Fruit fly (Drosophila melanogaster) whole organism, prepupa: Measurements from ENCODE around the gene Dok.

Experiments
- Blimp-1 ChIP-seq: fragments of 200-800 bp; sonication (Bioruptor generic); optimal IDR thresholded peaks from 3 replicates; lab custom pipeline; 2017; ENCODE audit warnings: missing biosample characterization, missing genetic modification characterization, mild to moderate bottlenecking, moderate library complexity, missing genetic modification reagents
- CG10631 ChIP-seq: fragments of 200-800 bp; sonication (Bioruptor generic); optimal IDR thresholded peaks from 2 replicates; lab custom pipeline; 2016; ENCODE audit warnings: missing biosample characterization, missing genetic modification characterization
- CG10669 ChIP-seq: fragments of 200-800 bp; sonication (Bioruptor generic); optimal IDR thresholded peaks from 3 replicates; lab custom pipeline; 2018; ENCODE audit warnings: missing biosample characterization, mild to moderate bottlenecking, missing genetic modification characterization, moderate library complexity
- CG11294 ChIP-seq: fragments of 200-800 bp; sonication (Bioruptor generic); IDR thresholded peaks from 2 replicates; pipeline ENCODE4 v1.3.6; 2022; ENCODE audit warnings: missing biosample characterization, missing genetic modification characterization
- CG11762 ChIP-seq: fragments of 200-800 bp; sonication (Bioruptor generic); optimal IDR thresholded peaks from 3 replicates; lab custom pipeline; 2016; ENCODE audit warnings: missing biosample characterization, missing genetic modification characterization; ENCODE audit not compliant: insufficient read depth
- CG15336 ChIP-seq: fragments of 200-800 bp; sonication (Bioruptor generic); IDR thresholded peaks from 2 replicates; pipeline ENCODE4 v1.3.6; 2022; ENCODE audit warnings: missing biosample characterization, missing genetic modification characterization
- CG1621 ChIP-seq: fragments of 200-800 bp; sonication (Bioruptor generic); optimal IDR thresholded peaks from 3 replicates; lab custom pipeline; 2018; ENCODE audit warnings: missing biosample characterization, mild to moderate bottlenecking, missing genetic modification characterization
- CG16779 ChIP-seq: fragments of 200-800 bp; sonication (Bioruptor generic); optimal IDR thresholded peaks from 3 replicates; lab custom pipeline; 2017; ENCODE audit warnings: missing biosample characterization, mild to moderate bottlenecking, missing genetic modification characterization
- CG3032 ChIP-seq: fragments of 200-800 bp; optimal IDR thresholded peaks from 2 replicates; lab custom pipeline; 2019; ENCODE audit warnings: missing biosample characterization, mild to moderate bottlenecking, missing genetic modification characterization, moderate library complexity
- CG31627 ChIP-seq: fragments of 200-800 bp; sonication (Bioruptor generic); optimal IDR thresholded peaks from 3 replicates; lab custom pipeline; 2016; ENCODE audit warnings: missing biosample characterization, missing genetic modification characterization
- CG34406 ChIP-seq: fragments of 200-800 bp; sonication (Bioruptor generic); optimal IDR thresholded peaks from 3 replicates; lab custom pipeline; 2016; ENCODE audit warnings: missing biosample characterization, missing genetic modification characterization
- CG3919 ChIP-seq: fragments of 200-800 bp; sonication (Bioruptor generic); optimal IDR thresholded peaks from 3 replicates; lab custom pipeline; 2016; ENCODE audit warnings: missing biosample characterization, missing genetic modification characterization
- CG4318 ChIP-seq: fragments of 200-800 bp; sonication (Bioruptor generic); optimal IDR thresholded peaks from 3 replicates; lab custom pipeline; 2017; ENCODE audit warnings: missing biosample characterization, mild to moderate bottlenecking, missing genetic modification characterization
- CG6163 ChIP-seq: fragments of 200-800 bp; sonication (Bioruptor generic); IDR thresholded peaks from 3 replicates; pipeline ENCODE4 v1.3.6; 2022; ENCODE audit warnings: missing biosample characterization, missing genetic modification characterization
- CG6276 ChIP-seq: fragments of 200-800 bp; sonication (Bioruptor generic); optimal IDR thresholded peaks from 2 replicates; lab custom pipeline; 2017; ENCODE audit warnings: missing biosample characterization, mild to moderate bottlenecking, missing genetic modification characterization
- CG6792 ChIP-seq: fragments of 200-800 bp; sonication (Bioruptor generic); optimal IDR thresholded peaks from 3 replicates; lab custom pipeline; 2016; ENCODE audit warnings: missing biosample characterization, missing genetic modification characterization
- CG6808 ChIP-seq: fragments of 200-800 bp; sonication (Bioruptor generic); optimal IDR thresholded peaks from 3 replicates; lab custom pipeline; 2017; ENCODE audit warnings: missing biosample characterization, missing genetic modification characterization, mild to moderate bottlenecking, moderate library complexity, missing genetic modification reagents
- CG7368 ChIP-seq: fragments of 200-800 bp; sonication (Bioruptor generic); optimal IDR thresholded peaks from 3 replicates; lab custom pipeline; 2016; ENCODE audit warnings: missing biosample characterization, missing genetic modification characterization
- CG8119 ChIP-seq: fragments of 200-800 bp; sonication (Bioruptor generic); IDR thresholded peaks from 3 replicates; pipeline ENCODE4 v1.3.6; 2022; ENCODE audit warnings: missing biosample characterization, missing genetic modification characterization
- CG8319 ChIP-seq: fragments of 200-800 bp; sonication (Bioruptor generic); optimal IDR thresholded peaks from 3 replicates; lab custom pipeline; 2016; ENCODE audit warnings: missing biosample characterization, missing genetic modification characterization
- CG8632 ChIP-seq: fragments of 200-800 bp; sonication (Bioruptor generic); optimal IDR thresholded peaks from 3 replicates; lab custom pipeline; 2016; ENCODE audit warnings: missing biosample characterization, missing genetic modification characterization
- CG9139 ChIP-seq: fragments of 200-800 bp; sonication (Bioruptor generic); optimal IDR thresholded peaks from 3 replicates; lab custom pipeline; 2017; ENCODE audit warnings: missing biosample characterization, mild to moderate bottlenecking, missing genetic modification characterization
- Eip75B ChIP-seq: fragments of 200-800 bp; sonication (Bioruptor generic); optimal IDR thresholded peaks from 3 replicates; lab custom pipeline; 2016; ENCODE audit warnings: missing biosample characterization, missing genetic modification characterization
- Eip93F ChIP-seq: fragments of 200-800 bp; sonication (Bioruptor generic); optimal IDR thresholded peaks from 2 replicates; lab custom pipeline; 2016; ENCODE audit warnings: missing biosample characterization, mild to moderate bottlenecking, missing genetic modification characterization
- Ets21C ChIP-seq: fragments of 200-800 bp; sonication (Bioruptor generic); optimal IDR thresholded peaks from 3 replicates; lab custom pipeline; 2016; ENCODE audit warnings: missing biosample characterization, missing genetic modification characterization
- Gug ChIP-seq: fragments of 200-800 bp; sonication (Bioruptor generic); IDR thresholded peaks from 2 replicates; pipeline ENCODE4 v1.3.6; 2022; ENCODE audit warnings: missing biosample characterization, missing genetic modification characterization
- Hr38 ChIP-seq: sonication (Bioruptor generic); optimal IDR thresholded peaks from 2 replicates; lab custom pipeline; 2016; ENCODE audit warnings: missing biosample characterization, missing genetic modification characterization
- Hr4 ChIP-seq: fragments of 200-800 bp; sonication (Bioruptor generic); optimal IDR thresholded peaks from 3 replicates; lab custom pipeline; 2016; ENCODE audit warnings: missing biosample characterization, missing genetic modification characterization
- Met ChIP-seq: fragments of 200-800 bp; sonication (Bioruptor generic); optimal IDR thresholded peaks from 3 replicates; lab custom pipeline; 2016; ENCODE audit warnings: missing biosample characterization, missing genetic modification characterization
- Smox ChIP-seq: fragments of 200-800 bp; sonication (Bioruptor generic); optimal IDR thresholded peaks from 3 replicates; lab custom pipeline; 2016; ENCODE audit warnings: missing biosample characterization, missing genetic modification characterization
- Sox102F ChIP-seq: fragments of 200-800 bp; sonication (Bioruptor generic); optimal IDR thresholded peaks from 2 replicates; lab custom pipeline; 2016; ENCODE audit warnings: missing biosample characterization, mild to moderate bottlenecking, missing genetic modification characterization
- achi ChIP-seq: fragments of 200-800 bp; sonication (Bioruptor generic); optimal IDR thresholded peaks from 3 replicates; lab custom pipeline; 2016; ENCODE audit warnings: missing biosample characterization, missing genetic modification characterization
- acj6 ChIP-seq: fragments of 200-800 bp; sonication (Bioruptor generic); optimal IDR thresholded peaks from 3 replicates; lab custom pipeline; 2016; ENCODE audit warnings: missing biosample characterization, missing genetic modification characterization
- cyc ChIP-seq: fragments of 200-800 bp; sonication (Bioruptor generic); optimal IDR thresholded peaks from 3 replicates; lab custom pipeline; 2016; ENCODE audit warnings: missing biosample characterization, missing genetic modification characterization
- eg ChIP-seq: fragments of 200-800 bp; sonication (Bioruptor generic); IDR thresholded peaks from 3 replicates; pipeline ENCODE4 v1.3.6; 2022; ENCODE audit warnings: missing biosample characterization, missing genetic modification characterization
- esn ChIP-seq: fragments of 200-800 bp; sonication (Bioruptor generic); optimal IDR thresholded peaks from 2 replicates; lab custom pipeline; 2016; ENCODE audit warnings: missing biosample characterization, mild to moderate bottlenecking, missing genetic modification characterization, moderate library complexity
- fd59A ChIP-seq: fragments of 200-800 bp; sonication (Bioruptor generic); optimal IDR thresholded peaks from 2 replicates; lab custom pipeline; 2017; ENCODE audit warnings: missing biosample characterization, mild to moderate bottlenecking, missing genetic modification characterization, missing genetic modification reagents
- fd85E ChIP-seq: fragments of 200-800 bp; sonication (Bioruptor generic); optimal IDR thresholded peaks from 3 replicates; lab custom pipeline; 2016; ENCODE audit warnings: missing biosample characterization, missing genetic modification characterization
- lz ChIP-seq: fragments of 200-800 bp; sonication (Bioruptor generic); optimal IDR thresholded peaks from 3 replicates; lab custom pipeline; 2016; ENCODE audit warnings: missing biosample characterization, missing genetic modification characterization
- net ChIP-seq: fragments of 200-800 bp; sonication (Bioruptor generic); optimal IDR thresholded peaks from 3 replicates; lab custom pipeline; 2016; ENCODE audit warnings: missing biosample characterization, missing genetic modification characterization
- pdm3 ChIP-seq: fragments of 200-800 bp; sonication (Bioruptor generic); optimal IDR thresholded peaks from 3 replicates; lab custom pipeline; 2016; ENCODE audit warnings: missing biosample characterization, missing genetic modification characterization
- spab ChIP-seq: fragments of 200-800 bp; sonication (Bioruptor generic); optimal IDR thresholded peaks from 2 replicates; lab custom pipeline; 2017; ENCODE audit warnings: missing biosample characterization, mild to moderate bottlenecking, missing genetic modification characterization, missing genetic modification reagents
- svp ChIP-seq: fragments of 200-800 bp; sonication (Bioruptor generic); peaks from one replicate; lab custom pipeline; 2016; ENCODE audit warnings: missing biosample characterization, missing genetic modification characterization
- topi ChIP-seq: fragments of 200-800 bp; sonication (Bioruptor generic); optimal IDR thresholded peaks from 3 replicates; lab custom pipeline; 2016; ENCODE audit warnings: missing biosample characterization, missing genetic modification characterization
- vri ChIP-seq: fragments of 200-800 bp; sonication (Bioruptor generic); optimal IDR thresholded peaks from 3 replicates; lab custom pipeline; 2016; ENCODE audit warnings: missing biosample characterization, mild to moderate bottlenecking, missing genetic modification characterization

Dok gene

DNA sequence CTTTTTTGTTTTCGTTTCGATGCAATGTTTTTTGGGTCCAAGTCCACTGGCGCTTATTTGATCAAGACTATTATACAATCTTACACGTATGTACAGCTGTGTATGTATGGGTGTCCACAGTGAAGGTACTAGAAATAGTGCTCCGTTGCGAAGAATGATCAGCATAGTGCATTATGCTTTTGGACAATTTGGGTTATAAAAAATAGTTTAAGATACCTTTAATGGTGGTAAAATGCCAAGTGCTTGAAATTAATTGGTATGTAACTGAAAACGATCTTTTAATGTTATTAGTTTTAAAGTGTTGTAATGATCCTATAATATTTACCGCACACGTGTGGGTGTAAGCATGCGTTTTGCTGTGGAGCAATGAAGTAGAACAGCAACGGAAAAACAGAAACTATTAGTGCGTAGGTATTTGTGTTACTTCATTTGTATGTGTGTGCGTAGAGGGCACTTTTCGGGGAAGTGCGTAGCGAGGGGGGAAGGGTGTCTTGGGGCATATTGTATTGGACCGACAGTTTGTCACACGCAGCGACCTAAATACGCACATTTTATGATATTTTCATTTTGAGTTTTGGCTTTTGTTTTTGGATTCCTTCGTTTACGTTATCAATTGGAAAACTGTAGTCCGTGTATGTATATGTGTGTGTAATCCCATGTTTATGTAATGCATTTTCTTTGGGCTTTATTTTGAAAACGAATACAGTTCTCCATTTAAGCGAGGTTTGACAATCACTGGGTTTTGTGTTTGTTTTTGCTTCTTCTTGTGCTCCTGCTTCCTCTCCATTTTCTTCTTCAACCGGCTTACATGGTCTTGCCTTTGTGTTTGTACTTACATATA lies 12.3 kb downstream of the Dok start (continued):
- TF ChIP-seq Smox (GFP tag; lab: Kevin White, UChicago) (no peak), CG6808 (GFP tag; lab: Kevin White, UChicago) (peak; percentile 70), CG10631 (GFP tag; lab: Kevin White, UChicago) (peak; percentile 64), CG8632 (peak; percentile 51), esn (no peak), CG11762 (peak; percentile 72), CG6792 (peak; percentile 41), pdm3 (GFP tag; lab: Kevin White, UChicago) (peak; percentile 80), Met (GFP tag; lab: Kevin White, UChicago) (peak; percentile 22), CG16779 (tag; lab: Kevin White, UChicago) (peak; percentile 34), CG10669 (GFP tag; lab: Kevin White, UChicago) (peak; percentile 72), Gug (GFP tag; lab: Robert Waterston, UW) (peak; percentile 64; the same call in 1 of the 2 replicates), CG15336 (GFP tag; lab: Robert Waterston, UW) (peak; percentile 84), cyc (GFP tag; lab: Kevin White, UChicago) (no peak), Blimp-1 (GFP tag; lab: Kevin White, UChicago) (no peak), lz (GFP tag; lab: Kevin White, UChicago) (peak; percentile 14), net (GFP tag; lab: Kevin White, UChicago) (peak; percentile 62), CG34406 (GFP tag; lab: Kevin White, UChicago) (peak; percentile 46)

DNA sequence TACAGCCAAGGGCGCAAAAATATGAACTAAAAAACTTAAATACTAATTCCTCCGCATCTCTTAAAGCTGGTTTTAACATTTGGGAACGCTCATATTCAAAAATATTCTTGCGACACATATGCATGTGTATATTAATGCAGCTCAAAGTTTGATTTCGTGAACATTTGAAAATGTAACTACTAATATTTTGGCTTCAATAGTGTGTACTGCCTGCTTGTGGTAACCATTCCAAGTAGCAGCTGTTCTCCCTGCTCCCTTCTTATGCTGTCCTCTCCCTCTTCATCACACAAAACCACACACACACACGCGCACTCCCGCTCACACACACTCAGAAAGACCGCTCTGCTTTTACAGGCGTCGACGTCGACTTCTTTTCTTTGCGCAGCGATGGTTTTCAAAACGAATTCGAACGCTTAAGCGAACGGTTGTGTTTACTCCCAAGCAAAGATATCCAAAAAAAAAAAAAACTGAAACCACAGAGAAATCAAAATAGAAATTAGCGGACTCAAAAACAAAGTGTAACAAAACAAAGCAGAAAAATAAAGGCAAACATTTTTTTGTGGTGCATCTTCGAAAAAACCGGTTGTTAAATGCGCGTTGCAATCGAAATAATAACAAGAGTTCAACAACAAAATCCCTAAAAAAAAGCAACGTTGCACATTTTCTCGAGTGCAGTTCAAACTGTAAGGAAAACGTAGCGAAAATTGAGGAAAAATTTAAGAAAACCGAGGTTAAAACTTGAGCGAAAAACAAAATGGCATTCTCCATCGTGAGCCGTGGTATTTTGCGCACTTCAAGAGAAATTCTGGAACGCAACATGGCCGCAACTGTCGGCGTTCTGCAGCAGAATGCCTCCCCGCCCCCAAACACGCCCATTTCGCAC lies 13.2 kb downstream of the Dok start, which contains the start of gene CBP:
CBP (plus strand) TSS at position 391 of the 883 bp plus-strand sequence.
- TF ChIP-seq Ets21C (GFP tag; lab: Kevin White, UChicago) (peak; percentile 92), net (GFP tag; lab: Kevin White, UChicago) (peak; percentile 94), CG6163 (GFP tag; lab: Robert Waterston, UW) (peak; percentile 97), topi (GFP tag; lab: Kevin White, UChicago) (peak; percentile 95), Eip75B (GFP tag; lab: Kevin White, UChicago) (peak; percentile 97), vri (peak; percentile 90), Gug (GFP tag; lab: Robert Waterston, UW) (peak; percentile 92), Hr4 (GFP tag; lab: Kevin White, UChicago) (peak; percentile 96), CG10669 (GFP tag; lab: Kevin White, UChicago) (peak; percentile 97), CG6276 (GFP tag; lab: Kevin White, UChicago) (peak; percentile 94), CG6808 (GFP tag; lab: Kevin White, UChicago) (peak; percentile 94), spab (peak; percentile 95), Eip93F (GFP tag; lab: Kevin White, UChicago) (peak; percentile 90), CG9139 (GFP tag; lab: Kevin White, UChicago) (peak; percentile 93), lz (GFP tag; lab: Kevin White, UChicago) (peak; percentile 96), CG31627 (peak; percentile 93), Hr38 (GFP tag; lab: Kevin White, UChicago) (peak; percentile 5), fd85E (GFP tag; lab: Kevin White, UChicago) (peak; percentile 89), CG8319 (GFP tag; lab: Kevin White, UChicago) (peak; percentile 92), CG4318 (peak; percentile 89), cyc (GFP tag; lab: Kevin White, UChicago) (peak; percentile 95), CG11294 (GFP tag; lab: Robert Waterston, UW) (peak; percentile 83), eg (GFP tag; lab: Robert Waterston, UW) (peak; percentile 95), acj6 (GFP tag; lab: Kevin White, UChicago) (peak; percentile 95), CG1621 (tag; lab: Kevin White, UChicago) (peak; percentile 97), achi (peak; percentile 96), CG6792 (peak; percentile 97), Sox102F (GFP tag; lab: Kevin White, UChicago) (peak; percentile 96), CG8119 (peak; percentile 96), CG7368 (GFP tag; lab: Kevin White, UChicago) (peak; percentile 95), CG3919 (peak; percentile 96), CG15336 (GFP tag; lab: Robert Waterston, UW) (peak; percentile 95), CG8632 (peak; percentile 95), CG3032 (tag; lab: Kevin White, UChicago) (peak; percentile 96), svp (GFP tag; lab: Kevin White, UChicago) (peak; percentile 97), fd59A (GFP tag; lab: Kevin White, UChicago) (peak; percentile 96)
